Worm (Caenorhabditis elegans) whole organism, mixed stage, embryonic: ENCODE measurements around the gene F41E6.15.

Experiments
- blmp-1 ChIP-seq: fragments of 150-350 bp; optimal IDR thresholded peaks from 2 replicates; lab custom pipeline; 2014; ENCODE audit warnings: missing biosample characterization, missing genetic modification characterization
- elt-1 ChIP-seq: sonication (generic microtip); optimal IDR thresholded peaks from 2 replicates; lab custom pipeline; 2017; ENCODE audit warnings: missing genetic modification characterization, mild to moderate bottlenecking, missing compliant biosample characterization, antibody characterized with exemption, moderate library complexity, borderline replicate concordance; ENCODE audit not compliant: insufficient read depth
- elt-3 ChIP-seq: fragments of 150-350 bp; optimal IDR thresholded peaks from 2 replicates; lab custom pipeline; 2014; ENCODE audit warnings: missing biosample characterization, missing genetic modification characterization
- ham-2 ChIP-seq: fragments of 200-800 bp; sonication (Bioruptor generic); optimal IDR thresholded peaks from 2 replicates; lab custom pipeline; 2018; ENCODE audit warnings: mild to moderate bottlenecking, missing genetic modification characterization, missing compliant biosample characterization
- mls-2 ChIP-seq: sonication (generic microtip); optimal IDR thresholded peaks from 2 replicates; lab custom pipeline; 2016; ENCODE audit warnings: mild to moderate bottlenecking, missing genetic modification characterization, moderate library complexity, missing compliant biosample characterization
- nhr-12 ChIP-seq: fragments of 150-350 bp; optimal IDR thresholded peaks from 2 replicates; lab custom pipeline; 2014; ENCODE audit warnings: missing biosample characterization, missing genetic modification characterization
- nhr-237 ChIP-seq: fragments of 150-350 bp; optimal IDR thresholded peaks from 2 replicates; lab custom pipeline; 2014; ENCODE audit warnings: missing biosample characterization, missing genetic modification characterization
- nhr-76 ChIP-seq: sonication (generic microtip); optimal IDR thresholded peaks from 2 replicates; lab custom pipeline; 2017; ENCODE audit warnings: missing biosample characterization, missing genetic modification characterization
- sem-2 ChIP-seq: fragments of 200-800 bp; sonication (Bioruptor generic); optimal IDR thresholded peaks from 2 replicates; lab custom pipeline; 2018; ENCODE audit warnings: mild to moderate bottlenecking, missing genetic modification characterization, missing compliant biosample characterization
- snpc-4 ChIP-seq: fragments of 150-350 bp; optimal IDR thresholded peaks from 2 replicates; lab custom pipeline; 2014; ENCODE audit warnings: missing biosample characterization, missing genetic modification characterization
- sptf-1 ChIP-seq: sonication (generic microtip); optimal IDR thresholded peaks from 2 replicates; lab custom pipeline; 2017; ENCODE audit warnings: mild to moderate bottlenecking, missing genetic modification characterization, moderate library complexity, missing compliant biosample characterization
- tbx-8 ChIP-seq: fragments of 200-800 bp; sonication (Bioruptor generic); optimal IDR thresholded peaks from 2 replicates; lab custom pipeline; 2018; ENCODE audit warnings: mild to moderate bottlenecking, missing genetic modification characterization, moderate library complexity, missing compliant biosample characterization
- unc-62 ChIP-seq: fragments of 150-350 bp; optimal IDR thresholded peaks from 2 replicates; lab custom pipeline; 2014; ENCODE audit warnings: missing biosample characterization, missing genetic modification reagents, missing genetic modification characterization

DNA sequence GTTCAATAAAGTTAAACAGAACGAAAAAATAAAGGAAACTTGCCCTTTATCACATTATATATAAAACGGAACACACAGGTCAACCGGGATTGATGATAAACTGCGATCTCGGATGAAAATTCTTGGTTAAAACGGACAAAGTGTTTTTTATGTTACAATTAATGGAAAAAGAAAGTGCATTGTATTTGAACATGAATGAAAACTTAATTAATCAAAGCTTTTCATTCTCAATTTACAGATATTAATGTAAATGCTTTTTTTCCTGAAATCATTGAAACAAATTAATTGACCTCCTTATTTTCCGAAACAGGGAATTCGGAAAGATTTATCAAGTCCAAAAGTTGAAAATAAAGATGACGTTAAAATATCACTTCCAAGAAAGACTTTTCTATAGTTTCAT lies 1.1 kb downstream of the F41E6.15 start, which contains the start of gene F41E6.8:
- TF ChIP-seq unc-62 (GFP tag; lab: Kevin White, UChicago), result no peak
- TF ChIP-seq ham-2 (GFP tag; lab: Kevin White, UChicago), result no peak
- TF ChIP-seq mls-2 (tag; lab: Kevin White, UChicago), result no peak
- no peak for TF ChIP-seq sptf-1 (tag; lab: Kevin White, UChicago)
- no peak for TF ChIP-seq tbx-8 (GFP tag; lab: Kevin White, UChicago)
- no peak for TF ChIP-seq blmp-1
- no peak for TF ChIP-seq nhr-237 (tag; lab: Kevin White, UChicago)
- TF ChIP-seq nhr-76 (tag; lab: Kevin White, UChicago), result no peak
- TF ChIP-seq snpc-4 (tag; lab: Kevin White, UChicago), result no peak
- TF ChIP-seq sem-2 (GFP tag; lab: Kevin White, UChicago), result no peak
- TF ChIP-seq elt-3 (tag; lab: Kevin White, UChicago), result no peak
- TF ChIP-seq nhr-12 (tag; lab: Kevin White, UChicago), result no peak
- no peak for TF ChIP-seq elt-1 (tag; lab: Kevin White, UChicago)
